Worm (Caenorhabditis elegans): ENCODE results near the gene str-4.

ce11 chrV:13371336-13371735 is 31.8 kb upstream of the str-4 start:
- no peak for TF ChIP-seq ham-2 (GFP tag; optimal IDR thresholded peaks at IDR 0.05)
- no peak for TF ChIP-seq hlh-1 (tag; optimal IDR thresholded peaks at IDR 0.05)
- no peak for TF ChIP-seq unc-39 (tag; optimal IDR thresholded peaks at IDR 0.05)
- no peak for TF ChIP-seq mep-1 (tag; optimal IDR thresholded peaks at IDR 0.05)
- no peak for TF ChIP-seq ztf-11 (tag; optimal IDR thresholded peaks at IDR 0.05)
- TF ChIP-seq sptf-1 (tag; optimal IDR thresholded peaks at IDR 0.05): no peak
- no peak for TF ChIP-seq lin-32 (GFP tag; optimal IDR thresholded peaks at IDR 0.05)
- no peak for TF ChIP-seq cnd-1 (tag; optimal IDR thresholded peaks at IDR 0.05)
- no peak for TF ChIP-seq ceh-83 (GFP tag; optimal IDR thresholded peaks at IDR 0.05)
- no peak for TF ChIP-seq nhr-76 (tag; optimal IDR thresholded peaks at IDR 0.05)
- TF ChIP-seq ces-1 (GFP tag; optimal IDR thresholded peaks at IDR 0.05): no peak
